Worm (Caenorhabditis elegans) whole organism, early embryonic: ENCODE data around the gene msra-1.

Experiments used
- F13C5.2 ChIP-seq: sonication (generic microtip); optimal IDR thresholded peaks from 2 replicates; lab custom pipeline; 2017; ENCODE audit warnings: mild to moderate bottlenecking, missing genetic modification characterization, inconsistent platforms, missing compliant biosample characterization
- aly-1 ChIP-seq: sonication (generic microtip); optimal IDR thresholded peaks from 2 replicates; lab custom pipeline; 2016; ENCODE audit warnings: missing genetic modification characterization, missing compliant biosample characterization
- ama-1 ChIP-seq: fragments of 150-350 bp; optimal IDR thresholded peaks from 2 replicates; lab custom pipeline; 2014
- ceh-13 ChIP-seq: fragments of 200-800 bp; sonication (Bioruptor generic); optimal IDR thresholded peaks from 2 replicates; lab custom pipeline; 2018; ENCODE audit warnings: mild to moderate bottlenecking, missing genetic modification characterization, missing compliant biosample characterization
- ceh-36 ChIP-seq: sonication (generic microtip); optimal IDR thresholded peaks from 2 replicates; lab custom pipeline; 2016; ENCODE audit warnings: missing genetic modification characterization, inconsistent platforms, missing compliant biosample characterization
- ets-7 ChIP-seq: sonication (generic microtip); optimal IDR thresholded peaks from 2 replicates; lab custom pipeline; 2016; ENCODE audit warnings: missing genotype, missing genetic modification characterization, missing compliant biosample characterization
- flt-1 ChIP-seq: fragments of 200-800 bp; sonication (Bioruptor generic); IDR thresholded peaks from 2 replicates; pipeline ENCODE4 v1.3.6; 2022; ENCODE audit warnings: missing genetic modification characterization, missing compliant biosample characterization
- hmbx-1 ChIP-seq: sonication (generic microtip); optimal IDR thresholded peaks from 2 replicates; lab custom pipeline; 2016; ENCODE audit warnings: mild to moderate bottlenecking, missing genetic modification characterization, missing compliant biosample characterization
- hmg-4 ChIP-seq: fragments of 200-800 bp; sonication (Bioruptor generic); optimal IDR thresholded peaks from 2 replicates; lab custom pipeline; 2018; ENCODE audit warnings: mild to moderate bottlenecking, missing genetic modification characterization, missing compliant biosample characterization
- hnd-1 ChIP-seq: sonication (generic microtip); optimal IDR thresholded peaks from 2 replicates; lab custom pipeline; 2016; ENCODE audit warnings: missing genetic modification characterization, missing compliant biosample characterization
- pes-1 ChIP-seq: fragments of 200-800 bp; sonication (Bioruptor generic); IDR thresholded peaks from 2 replicates; pipeline ENCODE4 v1.3.6; 2022; ENCODE audit warnings: missing genetic modification reagents, missing genetic modification characterization, missing compliant biosample characterization
- sea-1 ChIP-seq: fragments of 200-800 bp; sonication (Bioruptor generic); conservative IDR thresholded peaks from 2 replicates; pipeline ENCODE4 v1.3.6; 2022; ENCODE audit warnings: missing genetic modification characterization, missing compliant biosample characterization
- tbx-11 ChIP-seq: fragments of 200-800 bp; sonication (Bioruptor generic); IDR thresholded peaks from 2 replicates; pipeline ENCODE4 v1.3.6; 2022; ENCODE audit warnings: missing genetic modification characterization, missing compliant biosample characterization
- tra-4 ChIP-seq: sonication (generic microtip); optimal IDR thresholded peaks from 2 replicates; lab custom pipeline; 2017; ENCODE audit warnings: missing genetic modification characterization, missing compliant biosample characterization

DNA sequence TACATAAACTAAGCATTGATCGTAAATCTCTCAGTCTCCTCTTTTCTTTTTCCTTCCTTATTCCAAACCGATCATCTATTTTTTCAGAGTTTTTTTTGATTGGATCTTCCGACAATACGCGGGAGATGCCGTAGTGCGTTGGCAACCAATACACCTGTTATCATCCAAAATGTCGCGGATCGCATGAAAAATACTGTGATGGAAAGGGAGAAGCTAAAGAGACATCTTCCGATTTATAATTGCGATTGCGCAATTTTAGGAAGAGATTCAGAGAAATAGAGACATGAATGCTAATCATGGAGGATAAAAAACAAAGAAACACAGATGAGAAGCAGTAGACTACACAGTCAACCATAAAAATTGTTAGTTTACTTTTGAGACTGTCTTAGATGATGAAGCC lies 42.6 kb upstream of the msra-1 start:
- no peak for TF ChIP-seq ceh-13 (GFP tag; lab: Kevin White, UChicago)
- no peak for TF ChIP-seq flt-1
- no peak for TF ChIP-seq ceh-36
- no peak for TF ChIP-seq tra-4 (tag; lab: Kevin White, UChicago)
- no peak for TF ChIP-seq ama-1 (lab: Kevin White, UChicago)
- no peak for TF ChIP-seq ets-7 (tag; lab: Kevin White, UChicago)
- TF ChIP-seq hnd-1, result no peak
- no peak for TF ChIP-seq hmg-4 (GFP tag; lab: Kevin White, UChicago)
- no peak for TF ChIP-seq tbx-11
- TF ChIP-seq aly-1 (tag; lab: Kevin White, UChicago), result no peak
- no peak for TF ChIP-seq pes-1 (GFP tag; lab: Robert Waterston, UW)
- no peak for TF ChIP-seq F13C5.2
- no peak for TF ChIP-seq sea-1
- no peak for TF ChIP-seq hmbx-1 (tag; lab: Kevin White, UChicago)
